Worm (Caenorhabditis elegans) whole organism, L4 larva: ENCODE results near the gene srlf-31.

ENCODE experiments used
- F10B5.3 ChIP-seq: sonication (generic microtip); optimal IDR thresholded peaks from 2 replicates; lab custom pipeline; 2016; ENCODE audit warnings: mild to moderate bottlenecking, missing genetic modification characterization, missing compliant biosample characterization
- F26F4.8 ChIP-seq: fragments of 200-800 bp; sonication (Bioruptor generic); conservative IDR thresholded peaks from 2 replicates; pipeline ENCODE4 v1.3.6; 2022; ENCODE audit warnings: missing genetic modification characterization, missing compliant biosample characterization
- R02D3.7 ChIP-seq: fragments of 150-350 bp; sonication (generic microtip); optimal IDR thresholded peaks from 3 replicates; lab custom pipeline; 2014; ENCODE audit warnings: missing biosample characterization, missing genetic modification characterization
- T26A8.4 ChIP-seq: fragments of 200-800 bp; sonication (Bioruptor generic); IDR thresholded peaks from 2 replicates; pipeline ENCODE4 v1.3.6; 2022; ENCODE audit warnings: missing genetic modification characterization, missing compliant biosample characterization
- Y105C5A.15 ChIP-seq: fragments of 200-800 bp; sonication (Bioruptor generic); IDR thresholded peaks from 2 replicates; pipeline ENCODE4 v1.3.6; 2022; ENCODE audit warnings: missing genetic modification characterization, missing compliant biosample characterization
- Y48G9A.11 ChIP-seq: fragments of 200-800 bp; sonication (Bioruptor generic); IDR thresholded peaks from 2 replicates; pipeline ENCODE4 v1.3.6; 2022; ENCODE audit warnings: missing genetic modification reagents, missing genetic modification characterization, missing compliant biosample characterization
- ZK546.5 ChIP-seq, 2 experiments: sonication (generic microtip); optimal IDR thresholded peaks; 2 replicates each; lab custom pipeline; 2017; ENCODE audit warnings: missing biosample characterization in 2 of 2, missing genetic modification characterization in 2 of 2
- aha-1 ChIP-seq: fragments of 150-350 bp; peaks from one replicate; lab custom pipeline; 2014; ENCODE audit warnings: missing biosample characterization, missing genetic modification characterization
- ceh-62 ChIP-seq: sonication (generic microtip); optimal IDR thresholded peaks from 2 replicates; lab custom pipeline; 2017; ENCODE audit warnings: missing biosample characterization, missing genetic modification characterization
- ces-1 ChIP-seq: fragments of 150-350 bp; sonication (generic microtip); optimal IDR thresholded peaks from 4 replicates; lab custom pipeline; 2014; ENCODE audit warnings: missing biosample characterization, missing genetic modification reagents, missing genetic modification characterization
- cey-2 ChIP-seq: sonication (generic microtip); optimal IDR thresholded peaks from 3 replicates; lab custom pipeline; 2017; ENCODE audit warnings: missing genetic modification characterization, mild to moderate bottlenecking, missing compliant biosample characterization, antibody characterized with exemption, borderline replicate concordance; ENCODE audit not compliant: insufficient read depth
- ctbp-1 ChIP-seq: fragments of 200-800 bp; sonication (Bioruptor generic); IDR thresholded peaks from 2 replicates; pipeline ENCODE4 v1.3.6; 2022; ENCODE audit warnings: missing genetic modification reagents, missing genetic modification characterization, missing compliant biosample characterization
- daf-19 ChIP-seq: fragments of 200-800 bp; sonication (Bioruptor generic); conservative IDR thresholded peaks from 2 replicates; pipeline ENCODE4 v1.3.6; 2022; ENCODE audit warnings: missing genetic modification characterization, missing compliant biosample characterization
- daf-8 ChIP-seq: fragments of 200-800 bp; sonication (Bioruptor generic); IDR thresholded peaks from 2 replicates; pipeline ENCODE4 v1.3.6; 2022; ENCODE audit warnings: missing genetic modification characterization, missing compliant biosample characterization
- duxl-1 ChIP-seq: sonication (generic microtip); optimal IDR thresholded peaks from 2 replicates; lab custom pipeline; 2016; ENCODE audit warnings: mild to moderate bottlenecking, missing genetic modification characterization, moderate library complexity, missing compliant biosample characterization; ENCODE audit not compliant: poor library complexity
- egl-43 ChIP-seq: fragments of 200-800 bp; sonication (Bioruptor generic); IDR thresholded peaks from 2 replicates; pipeline ENCODE4 v1.3.6; 2022; ENCODE audit warnings: missing genetic modification reagents, missing genetic modification characterization, missing compliant biosample characterization
- fkh-10 ChIP-seq: fragments of 150-350 bp; optimal IDR thresholded peaks from 2 replicates; lab custom pipeline; 2014; ENCODE audit warnings: missing biosample characterization, missing genetic modification reagents, missing genetic modification characterization
- fos-1 ChIP-seq: fragments of 150-350 bp; optimal IDR thresholded peaks from 2 replicates; lab custom pipeline; 2014; ENCODE audit warnings: missing biosample characterization, missing genetic modification characterization
- gei-8 ChIP-seq: fragments of 200-800 bp; sonication (Bioruptor generic); optimal IDR thresholded peaks from 2 replicates; lab custom pipeline; 2018; ENCODE audit warnings: mild to moderate bottlenecking, missing genetic modification characterization, missing compliant biosample characterization
- hif-1 ChIP-seq, 2 experiments: sonication (generic microtip); optimal IDR thresholded peaks; 2 replicates each; lab custom pipeline; 2016 to 2017; ENCODE audit warnings: missing compliant biosample characterization in 2 of 2, missing genetic modification characterization in 2 of 2, missing genetic modification reagents in 2 of 2, missing genotype in 2 of 2, mild to moderate bottlenecking in 1 of 2
- hlh-11 ChIP-seq: fragments of 200-800 bp; sonication (Bioruptor generic); optimal IDR thresholded peaks from 2 replicates; lab custom pipeline; 2018; ENCODE audit warnings: mild to moderate bottlenecking, missing genetic modification characterization, missing compliant biosample characterization
- hlh-30 ChIP-seq: sonication (generic microtip); optimal IDR thresholded peaks from 2 replicates; lab custom pipeline; 2017; ENCODE audit warnings: antibody characterized with exemption, mild to moderate bottlenecking, missing genetic modification characterization, missing compliant biosample characterization; ENCODE audit not compliant: insufficient read depth
- lim-7 ChIP-seq: fragments of 200-800 bp; sonication (Bioruptor generic); IDR thresholded peaks from 2 replicates; pipeline ENCODE4 v1.3.6; 2022; ENCODE audit warnings: missing genetic modification characterization, missing compliant biosample characterization
- lin-13 ChIP-seq: fragments of 150-350 bp; optimal IDR thresholded peaks from 2 replicates; lab custom pipeline; 2014; ENCODE audit warnings: missing biosample characterization, missing genetic modification reagents, missing genetic modification characterization
- lin-15B ChIP-seq: fragments of 150-350 bp; sonication (generic microtip); optimal IDR thresholded peaks from 3 replicates; lab custom pipeline; 2014; ENCODE audit warnings: missing biosample characterization, missing genetic modification characterization
- lin-38 ChIP-seq: fragments of 200-800 bp; sonication (Bioruptor generic); IDR thresholded peaks from 2 replicates; pipeline ENCODE4 v1.3.6; 2022; ENCODE audit warnings: missing genetic modification reagents, missing genetic modification characterization, missing compliant biosample characterization
- lin-39 ChIP-seq: fragments of 150-350 bp; optimal IDR thresholded peaks from 2 replicates; lab custom pipeline; 2014; ENCODE audit warnings: missing biosample characterization, missing genetic modification reagents, missing genetic modification characterization
- lir-3 ChIP-seq: sonication (generic microtip); optimal IDR thresholded peaks from 2 replicates; lab custom pipeline; 2016; ENCODE audit warnings: mild to moderate bottlenecking, missing genetic modification characterization, missing compliant biosample characterization
- lsy-2 ChIP-seq, 2 experiments: fragments of 150-350 bp in 1 of 2; sonication (generic microtip) in 1 of 2; optimal IDR thresholded peaks; 2 replicates each; lab custom pipeline; 2014 to 2017; ENCODE audit warnings: missing biosample characterization in 2 of 2, missing genetic modification characterization in 2 of 2
- mdl-1 ChIP-seq, 2 experiments: fragments of 150-350 bp in 1 of 2; sonication (generic microtip) in 1 of 2; optimal IDR thresholded peaks; 2 replicates each; lab custom pipeline; 2014 to 2017; ENCODE audit warnings: missing biosample characterization in 2 of 2, missing genetic modification characterization in 2 of 2
- mes-2 ChIP-seq: sonication (generic microtip); optimal IDR thresholded peaks from 2 replicates; lab custom pipeline; 2016; ENCODE audit warnings: missing genotype, mild to moderate bottlenecking, missing genetic modification characterization, missing compliant biosample characterization; ENCODE audit not compliant: poor library complexity, severe bottlenecking
- nhr-10 ChIP-seq: fragments of 150-350 bp; optimal IDR thresholded peaks from 2 replicates; lab custom pipeline; 2014; ENCODE audit warnings: missing biosample characterization, missing genetic modification characterization
- nhr-25 ChIP-seq: sonication (generic microtip); optimal IDR thresholded peaks from 2 replicates; lab custom pipeline; 2017; ENCODE audit warnings: missing genetic modification characterization, mild to moderate bottlenecking, missing compliant biosample characterization, antibody characterized with exemption, moderate library complexity, borderline replicate concordance; ENCODE audit not compliant: insufficient read depth
- nhr-41 ChIP-seq: fragments of 200-800 bp; sonication (Bioruptor generic); IDR thresholded peaks from 2 replicates; pipeline ENCODE4 v1.3.6; 2022; ENCODE audit warnings: missing genetic modification reagents, missing genetic modification characterization, missing compliant biosample characterization
- nhr-6 ChIP-seq: fragments of 150-350 bp; optimal IDR thresholded peaks from 2 replicates; lab custom pipeline; 2014; ENCODE audit warnings: missing biosample characterization, missing genetic modification characterization
- nhr-77 ChIP-seq: fragments of 150-350 bp; optimal IDR thresholded peaks from 2 replicates; lab custom pipeline; 2014; ENCODE audit warnings: missing biosample characterization, missing genetic modification characterization
- pha-4 ChIP-seq, 2 experiments: fragments of 150-350 bp in 1 of 2; fragments of 200-800 bp in 1 of 2; sonication (Bioruptor generic) in 1 of 2; IDR thresholded peaks in 1 of 2; optimal IDR thresholded peaks in 1 of 2; 2 replicates each; pipeline versions ENCODE4 v1.3.6 to Lab custom; 2014 to 2022; ENCODE audit warnings: missing genetic modification characterization in 2 of 2, missing genetic modification reagents in 2 of 2, missing biosample characterization in 1 of 2, missing compliant biosample characterization in 1 of 2
- rbr-2 ChIP-seq: sonication (generic microtip); optimal IDR thresholded peaks from 2 replicates; lab custom pipeline; 2016; ENCODE audit warnings: missing genotype, missing genetic modification characterization, missing compliant biosample characterization
- skn-1 ChIP-seq: fragments of 150-350 bp; optimal IDR thresholded peaks from 2 replicates; lab custom pipeline; 2014; ENCODE audit warnings: missing biosample characterization, missing genetic modification characterization
- snpc-1.2 ChIP-seq: fragments of 200-800 bp; sonication (Bioruptor generic); IDR thresholded peaks from 2 replicates; pipeline ENCODE4 v1.3.6; 2022; ENCODE audit warnings: missing genetic modification reagents, missing genetic modification characterization, missing compliant biosample characterization
- spr-1 ChIP-seq: sonication (generic microtip); optimal IDR thresholded peaks from 2 replicates; lab custom pipeline; 2016; ENCODE audit warnings: mild to moderate bottlenecking, missing genetic modification characterization, missing compliant biosample characterization
- tra-1 ChIP-seq: fragments of 200-800 bp; sonication (Bioruptor generic); IDR thresholded peaks from 2 replicates; pipeline ENCODE4 v1.3.6; 2022; ENCODE audit warnings: missing genetic modification reagents, missing genetic modification characterization, missing compliant biosample characterization
- unc-39 ChIP-seq: sonication (generic microtip); optimal IDR thresholded peaks from 2 replicates; lab custom pipeline; 2017; ENCODE audit warnings: missing biosample characterization, missing genetic modification characterization
- unc-62 ChIP-seq, 3 experiments: fragments of 150-350 bp in 1 of 3; sonication (generic microtip); optimal IDR thresholded peaks in 2 of 3; peaks in 1 of 3; 1 replicate in 1 of 3; 2 replicates in 2 of 3; lab custom pipeline; 2014 to 2017; ENCODE audit warnings: missing biosample characterization in 3 of 3, missing genetic modification characterization in 3 of 3, missing genetic modification reagents in 3 of 3, missing genotype in 1 of 3
- zag-1 ChIP-seq: fragments of 150-350 bp; optimal IDR thresholded peaks from 2 replicates; lab custom pipeline; 2014; ENCODE audit warnings: missing biosample characterization, missing genetic modification characterization
- zfp-2 ChIP-seq: sonication (generic microtip); optimal IDR thresholded peaks from 2 replicates; lab custom pipeline; 2016; ENCODE audit warnings: mild to moderate bottlenecking, missing genetic modification characterization, missing compliant biosample characterization
- zfp-3 ChIP-seq: fragments of 200-800 bp; sonication (Bioruptor generic); conservative IDR thresholded peaks from 2 replicates; pipeline ENCODE4 v1.3.6; 2022; ENCODE audit warnings: missing genetic modification reagents, missing genetic modification characterization, missing compliant biosample characterization
- zip-11 ChIP-seq: fragments of 200-800 bp; sonication (Bioruptor generic); IDR thresholded peaks from 2 replicates; pipeline ENCODE4 v1.3.6; 2022; ENCODE audit warnings: missing genetic modification characterization, missing compliant biosample characterization
- zip-2 ChIP-seq: fragments of 150-350 bp; optimal IDR thresholded peaks from 2 replicates; lab custom pipeline; 2014; ENCODE audit warnings: missing biosample characterization, missing genetic modification characterization
- ztf-7 ChIP-seq: fragments of 150-350 bp; optimal IDR thresholded peaks from 2 replicates; lab custom pipeline; 2014; ENCODE audit warnings: missing biosample characterization, missing genetic modification characterization

Gene srlf-31

DNA sequence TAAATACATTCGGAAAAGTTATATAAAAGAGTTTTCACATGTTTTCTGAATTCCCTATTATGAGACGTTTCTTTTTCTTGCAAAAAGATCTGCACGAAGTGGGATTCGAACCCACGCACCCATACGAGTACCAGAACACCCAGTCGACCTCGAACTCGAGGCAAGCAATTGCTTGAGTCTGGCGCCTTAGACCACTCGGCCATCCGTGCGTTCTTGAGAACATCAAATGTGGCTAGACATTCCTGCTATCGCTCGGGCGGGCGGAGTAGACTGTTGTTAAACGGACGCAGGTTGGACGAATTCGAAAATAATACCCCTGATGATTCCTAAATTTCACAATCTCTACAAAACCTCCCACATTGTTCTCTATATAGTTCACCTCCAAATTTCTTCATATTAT is 5.4 kb upstream of the srlf-31 start (continued):
- TF ChIP-seq F10B5.3 (tag; lab: Kevin White, UChicago) (no peak), hlh-11 (tag; lab: Kevin White, UChicago) (peak; percentile 57), zag-1 (tag; lab: Kevin White, UChicago) (no peak), F26F4.8 (GFP tag; lab: Robert Waterston, UW) (peak; percentile 59; the same call in 1 of the 2 replicates), zfp-3 (no peak), ces-1 (GFP tag; lab: Kevin White, UChicago) (no peak), aha-1 (tag; lab: Kevin White, UChicago) (peak; percentile 96), gei-8 (GFP tag; lab: Kevin White, UChicago) (no peak), unc-39 (tag; lab: Kevin White, UChicago) (no peak), daf-8 (no peak), nhr-77 (no peak), ZK546.5 (tag; optimal IDR thresholded peaks at IDR 0.05; lab: Kevin White, UChicago) (no peak), nhr-25 (tag; lab: Kevin White, UChicago) (no peak), nhr-41 (GFP tag; lab: Robert Waterston, UW) (0 out of 2 replicates have a peak, but pooled peaks have one; percentile 38), lsy-2 (tag; optimal IDR thresholded peaks at IDR 0.05; lab: Kevin White, UChicago) (peak in 1 of 2 experiments; percentile 48), mes-2 (tag; lab: Kevin White, UChicago) (no peak), ztf-7 (tag; lab: Kevin White, UChicago) (peak; percentile 4), rbr-2 (tag; lab: Kevin White, UChicago) (peak; percentile 45), hif-1 (tag; optimal IDR thresholded peaks at IDR 0.05; lab: Kevin White, UChicago) (no peak), nhr-6 (tag; lab: Kevin White, UChicago) (no peak), cey-2 (no peak), pha-4 (GFP tag; IDR thresholded peaks at IDR 0.05; lab: Robert Waterston, UW) (no peak), pha-4 (tag; optimal IDR thresholded peaks at IDR 0.05; lab: Kevin White, UChicago) (no peak), unc-62 (GFP tag; optimal IDR thresholded peaks at IDR 0.05 in 1 of 2; lab: Kevin White, UChicago) (no peak), unc-62 (tag; optimal IDR thresholded peaks at IDR 0.05; lab: Kevin White, UChicago) (no peak), zip-2 (tag; lab: Kevin White, UChicago) (no peak), R02D3.7 (tag; lab: Kevin White, UChicago) (no peak), ceh-62 (no peak), lin-39 (no peak), hlh-30 (peak; percentile 60), lim-7 (GFP tag; lab: Robert Waterston, UW) (peak; percentile 73), daf-19 (no peak), fkh-10 (no peak), lin-15B (no peak), skn-1 (tag; lab: Kevin White, UChicago) (no peak), duxl-1 (tag; lab: Kevin White, UChicago) (peak; percentile 63), zip-11 (GFP tag; lab: Robert Waterston, UW) (no peak), zfp-2 (tag; lab: Kevin White, UChicago) (no peak), Y105C5A.15 (GFP tag; lab: Robert Waterston, UW) (no peak), spr-1 (tag; lab: Kevin White, UChicago) (peak; percentile 39), lin-13 (no peak), ctbp-1 (0 out of 2 replicates have a peak, but pooled peaks have one; percentile 62), lin-38 (no peak; the same call in 1 of the 2 replicates), mdl-1 (tag; optimal IDR thresholded peaks at IDR 0.05; lab: Kevin White, UChicago) (peak in 1 of 2 experiments; percentile 39), snpc-1.2 (GFP tag; lab: Robert Waterston, UW) (peak; percentile 91), nhr-10 (tag; lab: Kevin White, UChicago) (no peak), T26A8.4 (GFP tag; lab: Robert Waterston, UW) (peak; percentile 56), tra-1 (GFP tag; lab: Robert Waterston, UW) (0 out of 2 replicates have a peak, but pooled peaks have one; percentile 33), fos-1 (tag; lab: Kevin White, UChicago) (no peak), egl-43 (GFP tag; lab: Robert Waterston, UW) (peak; percentile 87), Y48G9A.11 (GFP tag; lab: Robert Waterston, UW) (peak; percentile 61; the same call in 1 of the 2 replicates), lir-3 (no peak)
